Worm (Caenorhabditis elegans): ENCODE results near the gene F55C10.5.

Gene F55C10.5

ce11 chrV:11352893-11353292 lies 30.0 kb upstream of the F55C10.5 start, which contains the start of gene npr-25:
TSS of gene npr-25 (minus strand) at chrV:11352993.
- TF ChIP-seq chd-7 (tag; optimal IDR thresholded peaks at IDR 0.05) (no peak), gei-17 (GFP tag; optimal IDR thresholded peaks at IDR 0.05) (no peak), F49E8.2 (tag; optimal IDR thresholded peaks at IDR 0.05; ENCODE audit: insufficient read depth) (no peak), efl-1 (GFP tag; optimal IDR thresholded peaks at IDR 0.05) (no peak), F39B2.1 (GFP tag; IDR thresholded peaks at IDR 0.05) (no peak), Y79H2A.3 (GFP tag; conservative IDR thresholded peaks at IDR 0.05) (no peak)

- TF ChIP-seq nfyb-1 (GFP tag; IDR thresholded peaks at IDR 0.05) (no peak), attf-5 (GFP tag; optimal IDR thresholded peaks at IDR 0.05) (no peak), F57A8.1 (GFP tag; optimal IDR thresholded peaks at IDR 0.05) (no peak), F33H1.4 (GFP tag; IDR thresholded peaks at IDR 0.05) (no peak), sea-2 (GFP tag; IDR thresholded peaks at IDR 0.05) (no peak), madf-6 (GFP tag; IDR thresholded peaks at IDR 0.05) (no peak), mel-28 (tag; optimal IDR thresholded peaks at IDR 0.05; ENCODE audit: borderline replicate concordance) (no peak), C06A6.2 (GFP tag; conservative IDR thresholded peaks at IDR 0.05) (no peak), nhr-90 (tag; optimal IDR thresholded peaks at IDR 0.05) (no peak), unc-62 (GFP tag; optimal IDR thresholded peaks at IDR 0.05) (no peak), ztf-6 (GFP tag; IDR thresholded peaks at IDR 0.05) (no peak), rec-8 (tag; optimal IDR thresholded peaks at IDR 0.05) (no peak), ztf-26 (tag; optimal IDR thresholded peaks at IDR 0.05) (no peak), attf-6 (GFP tag; IDR thresholded peaks at IDR 0.05) (no peak), atf-7 (tag; optimal IDR thresholded peaks at IDR 0.05) (no peak), athp-1 (tag; optimal IDR thresholded peaks at IDR 0.05) (no peak), dpff-1 (tag; optimal IDR thresholded peaks at IDR 0.05) (no peak), tlf-1 (GFP tag; optimal IDR thresholded peaks at IDR 0.05) (no peak), sdz-38 (tag; optimal IDR thresholded peaks at IDR 0.05) (no peak), pha-4 (tag; optimal IDR thresholded peaks at IDR 0.05) (no peak)
These were observed 28.6 kb upstream of the F55C10.5 start for ce11 chrV:11354264-11354663.

- TF ChIP-seq F49E8.2 (tag; optimal IDR thresholded peaks at IDR 0.05; ENCODE audit: insufficient read depth) (no peak), sdz-38 (tag; optimal IDR thresholded peaks at IDR 0.05) (no peak), mxl-1 (tag; optimal IDR thresholded peaks at IDR 0.05) (no peak), madf-8 (GFP tag; conservative IDR thresholded peaks at IDR 0.05) (no peak), ceh-91 (GFP tag; IDR thresholded peaks at IDR 0.05) (no peak), F39B2.1 (GFP tag; IDR thresholded peaks at IDR 0.05) (no peak), lir-1 (GFP tag; conservative IDR thresholded peaks at IDR 0.05) (no peak), cebp-1 (GFP tag; IDR thresholded peaks at IDR 0.05) (no peak), cebp-1 (tag; optimal IDR thresholded peaks at IDR 0.05) (no peak), B0019.2 (GFP tag; conservative IDR thresholded peaks at IDR 0.05) (no peak), nfya-1 (tag; optimal IDR thresholded peaks at IDR 0.05; ENCODE audit: borderline replicate concordance, insufficient read depth) (no peak), mes-4 (tag; optimal IDR thresholded peaks at IDR 0.05) (no peak), K12H6.12 (tag; optimal IDR thresholded peaks at IDR 0.05) (no peak)
These were observed 19.3 kb upstream of the F55C10.5 start for ce11 chrV:11363575-11363974.

ce11 chrV:11366129-11366528 lies 16.8 kb upstream of the F55C10.5 start, which contains the start of gene dop-5:
TSS of gene dop-5 (minus strand) at chrV:11366229.
- no peak for TF ChIP-seq attf-6 (GFP tag; IDR thresholded peaks at IDR 0.05)
- no peak for TF ChIP-seq egl-44 (GFP tag; IDR thresholded peaks at IDR 0.05)
- no peak for TF ChIP-seq pha-4 (tag; optimal IDR thresholded peaks at IDR 0.05)
- no peak for TF ChIP-seq nhr-120 (GFP tag; IDR thresholded peaks at IDR 0.05)
- no peak for TF ChIP-seq sea-2 (GFP tag; IDR thresholded peaks at IDR 0.05)
- no peak for TF ChIP-seq ztf-25 (GFP tag; IDR thresholded peaks at IDR 0.05)
- no peak for TF ChIP-seq rcor-1 (GFP tag; IDR thresholded peaks at IDR 0.05)
- TF ChIP-seq zim-3 (tag; optimal IDR thresholded peaks at IDR 0.05), result no peak
- no peak for TF ChIP-seq ztf-22 (GFP tag; optimal IDR thresholded peaks at IDR 0.05)
- TF ChIP-seq cebp-2 (GFP tag; IDR thresholded peaks at IDR 0.05), result no peak
- TF ChIP-seq ekl-4 (GFP tag; IDR thresholded peaks at IDR 0.05), result no peak

Data from whole organism, young adult.